Fruit fly (Drosophila melanogaster): Measurements from ENCODE around the gene barc.

Gene barc

dm6 chr3L:21441216-21441813 is 8.4 kb upstream of the barc start, which contains the start of gene CG5664:
Gene CG5664, minus strand, starts transcription at chr3L:21441363.
- TF ChIP-seq Pif1B (GFP tag; optimal IDR thresholded peaks at IDR 0.05) (no peak), fd96Ca (GFP tag; IDR thresholded peaks at IDR 0.05) (no peak), CG14655 (GFP tag; optimal IDR thresholded peaks at IDR 0.05) (no peak), CG8301 (tag; optimal IDR thresholded peaks at IDR 0.05) (no peak), CG17806 (tag; optimal IDR thresholded peaks at IDR 0.05) (no peak)

dm6 chr3L:21436089-21436488 is 3.2 kb upstream of the barc start:
- TF ChIP-seq CG32121 (GFP tag; IDR thresholded peaks at IDR 0.05) (no peak), Pif1A (GFP tag; optimal IDR thresholded peaks at IDR 0.05) (no peak), CG4496 (GFP tag; IDR thresholded peaks at IDR 0.05) (no peak), CG15710 (tag; optimal IDR thresholded peaks at IDR 0.05) (no peak), CG17806 (tag; optimal IDR thresholded peaks at IDR 0.05) (no peak), gl (tag; optimal IDR thresholded peaks at IDR 0.05) (no peak)

DNA sequence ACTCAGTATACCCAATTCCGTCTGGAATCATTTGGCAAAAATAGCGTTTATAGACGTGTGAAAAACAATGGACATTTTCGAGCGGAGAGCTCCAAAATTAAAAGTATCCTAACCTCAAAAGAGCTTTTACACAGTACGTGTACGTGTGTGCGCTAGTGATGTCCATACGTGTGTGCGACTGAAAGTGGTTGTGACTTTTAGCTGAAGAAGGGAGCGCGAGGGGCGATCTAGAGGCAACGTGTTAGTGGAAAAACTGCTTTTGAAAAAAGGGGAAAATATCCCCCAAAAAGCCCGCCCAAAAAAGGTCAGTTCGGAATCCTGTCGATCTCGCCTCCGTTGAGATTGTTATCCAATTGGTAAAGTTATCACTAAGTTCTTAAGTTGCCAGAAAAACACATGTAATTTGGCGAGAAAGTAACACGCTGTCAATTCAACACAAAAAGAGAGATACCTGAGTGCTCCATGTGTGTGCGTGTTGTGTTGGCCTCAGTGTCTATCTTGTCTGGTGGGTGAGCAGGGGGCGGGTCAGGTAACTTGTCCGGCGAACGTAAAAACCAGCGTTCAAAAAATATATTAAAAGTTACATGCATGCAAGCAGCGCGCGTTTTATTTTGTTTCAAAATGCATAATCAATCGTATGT is 930 bp upstream of the barc start:
- TF ChIP-seq CG32121 (GFP tag; IDR thresholded peaks at IDR 0.05): peak; percentile 28; the same call in 1 of the 2 replicates
- TF ChIP-seq Pif1B (GFP tag; optimal IDR thresholded peaks at IDR 0.05): no peak

- no peak for TF ChIP-seq CG15710 (tag; optimal IDR thresholded peaks at IDR 0.05)
- no peak for TF ChIP-seq Snoo (tag; optimal IDR thresholded peaks at IDR 0.05)
- TF ChIP-seq CG14655 (GFP tag; optimal IDR thresholded peaks at IDR 0.05): no peak
- no peak for TF ChIP-seq Pif1B (GFP tag; optimal IDR thresholded peaks at IDR 0.05)
- TF ChIP-seq D1 (tag; optimal IDR thresholded peaks at IDR 0.05): no peak
- TF ChIP-seq CG32121 (GFP tag; IDR thresholded peaks at IDR 0.05): no peak
- TF ChIP-seq CG12605 (GFP tag; IDR thresholded peaks at IDR 0.05): no peak
- TF ChIP-seq CG9948 (tag; optimal IDR thresholded peaks at IDR 0.05): no peak
- no peak for TF ChIP-seq Pif1A (GFP tag; optimal IDR thresholded peaks at IDR 0.05)
- TF ChIP-seq Ets98B (GFP tag; IDR thresholded peaks at IDR 0.05): no peak
- no peak for TF ChIP-seq rn (GFP tag; IDR thresholded peaks at IDR 0.05)
- no peak for TF ChIP-seq CG4496 (GFP tag; IDR thresholded peaks at IDR 0.05)
- TF ChIP-seq CG8159 (tag; optimal IDR thresholded peaks at IDR 0.05): no peak
- no peak for TF ChIP-seq gl (tag; optimal IDR thresholded peaks at IDR 0.05)
- TF ChIP-seq CG10348 (GFP tag; IDR thresholded peaks at IDR 0.05): no peak
- no peak for TF ChIP-seq CG13204 (GFP tag; optimal IDR thresholded peaks at IDR 0.05)
These were observed 5.4 kb downstream of the barc start, which contains the start of gene CG33288 for dm6 chr3L:21427490-21427889. Gene CG33288, plus strand, starts transcription at chr3L:21427790.

DNA sequence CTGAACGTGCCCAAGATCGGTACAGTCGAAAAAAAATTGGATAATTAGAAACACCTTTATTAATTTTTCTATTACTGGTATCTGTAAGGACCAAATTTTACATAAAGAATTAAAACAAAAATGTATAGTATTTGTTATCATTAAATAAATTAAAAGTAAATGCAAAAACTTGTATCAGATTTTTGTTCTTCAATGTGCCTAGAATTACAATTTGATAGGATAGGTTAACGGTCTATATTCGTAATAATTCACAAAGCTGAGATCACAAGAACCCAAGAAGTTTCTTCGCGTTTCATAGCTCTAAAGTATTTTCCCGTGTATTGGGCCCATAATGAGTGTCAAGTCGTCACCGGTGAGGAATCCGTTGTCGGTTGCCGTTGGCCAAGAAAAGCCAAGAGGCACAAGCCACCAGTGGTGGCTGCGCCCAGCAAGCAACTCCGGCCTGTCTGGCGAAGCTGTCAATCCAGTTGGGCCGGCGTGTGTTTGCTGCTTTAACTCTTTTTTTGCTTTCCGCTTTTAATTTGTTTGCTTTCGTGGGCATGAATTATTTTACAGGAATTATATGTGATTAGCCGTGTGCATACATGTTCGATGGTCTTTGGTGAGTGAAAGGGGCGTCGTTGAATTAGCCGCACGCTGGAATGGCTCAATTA is 14.9 kb downstream of the barc start:
- TF ChIP-seq Snoo (tag; optimal IDR thresholded peaks at IDR 0.05): no peak
- TF ChIP-seq CG15710 (tag; optimal IDR thresholded peaks at IDR 0.05): peak; percentile 79
- no peak for TF ChIP-seq rn (GFP tag; IDR thresholded peaks at IDR 0.05)
- peak; percentile 84 for TF ChIP-seq CG8159 (tag; optimal IDR thresholded peaks at IDR 0.05)
- no peak for TF ChIP-seq CG12605 (GFP tag; IDR thresholded peaks at IDR 0.05)
- peak; percentile 20 for TF ChIP-seq D1 (tag; optimal IDR thresholded peaks at IDR 0.05)
- TF ChIP-seq CG13204 (GFP tag; optimal IDR thresholded peaks at IDR 0.05): peak; percentile 26
- no peak for TF ChIP-seq CG17806 (tag; optimal IDR thresholded peaks at IDR 0.05)
- TF ChIP-seq CG14655 (GFP tag; optimal IDR thresholded peaks at IDR 0.05): peak; percentile 84
- peak; percentile 47 for TF ChIP-seq CG32121 (GFP tag; IDR thresholded peaks at IDR 0.05)
- TF ChIP-seq CG34367 (tag; optimal IDR thresholded peaks at IDR 0.05): peak; percentile 56
- peak; percentile 16; the same call in 1 of the 2 replicates for TF ChIP-seq Ets98B (GFP tag; IDR thresholded peaks at IDR 0.05)
- peak; percentile 65 for TF ChIP-seq Pif1B (GFP tag; optimal IDR thresholded peaks at IDR 0.05)
- TF ChIP-seq CG4496 (GFP tag; IDR thresholded peaks at IDR 0.05): 0 out of 3 replicates have a peak, but pooled peaks have one; percentile 28
- no peak for TF ChIP-seq gl (tag; optimal IDR thresholded peaks at IDR 0.05)
- TF ChIP-seq CG9948 (tag; optimal IDR thresholded peaks at IDR 0.05): peak; percentile 73
- no peak for TF ChIP-seq CG10348 (GFP tag; IDR thresholded peaks at IDR 0.05)
- TF ChIP-seq EcR (GFP tag; optimal IDR thresholded peaks at IDR 0.05): no peak
- TF ChIP-seq Pif1A (GFP tag; optimal IDR thresholded peaks at IDR 0.05): peak; percentile 69
- TF ChIP-seq CG8301 (tag; optimal IDR thresholded peaks at IDR 0.05): peak; percentile 79
- 0 out of 3 replicates have a peak, but pooled peaks have one; percentile 37 for TF ChIP-seq fd96Ca (GFP tag; IDR thresholded peaks at IDR 0.05)

DNA sequence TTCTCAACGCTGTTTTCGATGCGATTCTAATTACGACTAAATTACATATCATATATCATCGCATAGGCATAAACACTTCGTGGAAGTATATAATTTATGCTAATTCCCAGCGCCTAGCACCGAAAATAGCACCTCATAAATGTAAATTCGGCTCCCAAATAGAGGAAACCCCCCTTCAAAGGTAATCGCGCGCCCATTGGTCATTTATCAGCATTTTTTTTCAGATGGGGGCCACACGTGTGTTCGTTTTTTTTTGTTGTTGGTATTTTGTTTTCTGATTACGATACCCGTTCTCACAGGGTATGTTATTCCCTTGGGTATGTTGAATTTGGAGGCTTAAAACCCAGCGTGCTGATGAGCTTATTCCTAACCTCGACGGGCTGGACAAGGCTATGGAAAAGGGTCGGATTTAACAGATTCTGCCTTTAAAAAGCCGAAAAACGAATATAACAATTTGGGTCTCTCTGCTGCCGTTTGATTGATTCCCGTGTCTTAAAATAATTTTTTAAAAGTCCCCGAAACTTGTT is 15.9 kb downstream of the barc start:
- TF ChIP-seq CG17806 (tag; optimal IDR thresholded peaks at IDR 0.05): no peak
- no peak for TF ChIP-seq Ets98B (GFP tag; IDR thresholded peaks at IDR 0.05)
- TF ChIP-seq CG9948 (tag; optimal IDR thresholded peaks at IDR 0.05): no peak
- no peak for TF ChIP-seq Snoo (tag; optimal IDR thresholded peaks at IDR 0.05)
- TF ChIP-seq CG13204 (GFP tag; optimal IDR thresholded peaks at IDR 0.05): no peak
